Worm (Caenorhabditis elegans) whole organism, L4 larva: Measurements from ENCODE around the gene taf-7.1.

Experiments used
- F37D6.2 ChIP-seq: sonication (generic microtip); optimal IDR thresholded peaks from 2 replicates; lab custom pipeline; 2016; ENCODE audit warnings: mild to moderate bottlenecking, missing genetic modification characterization, missing compliant biosample characterization
- F44E2.7 ChIP-seq: fragments of 200-800 bp; sonication (Bioruptor generic); IDR thresholded peaks from 2 replicates; pipeline ENCODE4 v2.1.2; 2022; ENCODE audit warnings: missing genetic modification characterization, missing compliant biosample characterization
- T20F7.1 ChIP-seq: fragments of 200-800 bp; sonication (Bioruptor generic); optimal IDR thresholded peaks from 2 replicates; lab custom pipeline; 2018; ENCODE audit warnings: mild to moderate bottlenecking, missing genetic modification characterization, missing compliant biosample characterization
- T26A8.4 ChIP-seq: fragments of 200-800 bp; sonication (Bioruptor generic); IDR thresholded peaks from 2 replicates; pipeline ENCODE4 v1.3.6; 2022; ENCODE audit warnings: missing genetic modification characterization, missing compliant biosample characterization
- ZK337.2 ChIP-seq: fragments of 200-800 bp; sonication (Bioruptor generic); IDR thresholded peaks from 2 replicates; pipeline ENCODE4 v1.3.6; 2022; ENCODE audit warnings: missing genetic modification reagents, missing genetic modification characterization, missing compliant biosample characterization
- ZK546.5 ChIP-seq, 2 experiments: sonication (generic microtip); optimal IDR thresholded peaks; 2 replicates each; lab custom pipeline; 2017; ENCODE audit warnings: missing biosample characterization in 2 of 2, missing genetic modification characterization in 2 of 2
- aha-1 ChIP-seq: fragments of 150-350 bp; peaks from one replicate; lab custom pipeline; 2014; ENCODE audit warnings: missing biosample characterization, missing genetic modification characterization
- attf-4 ChIP-seq: sonication (generic microtip); optimal IDR thresholded peaks from 3 replicates; lab custom pipeline; 2017; ENCODE audit warnings: missing biosample characterization, missing genetic modification characterization
- ceh-20 ChIP-seq: fragments of 200-800 bp; sonication (Bioruptor generic); IDR thresholded peaks from 2 replicates; pipeline ENCODE4 v1.3.6; 2022; ENCODE audit warnings: missing genetic modification reagents, missing genetic modification characterization, missing compliant biosample characterization
- ceh-32 ChIP-seq: sonication (generic microtip); optimal IDR thresholded peaks from 2 replicates; lab custom pipeline; 2016; ENCODE audit warnings: mild to moderate bottlenecking, missing genetic modification characterization, missing compliant biosample characterization; ENCODE audit not compliant: poor library complexity
- ceh-44 ChIP-seq: fragments of 200-800 bp; sonication (Bioruptor generic); IDR thresholded peaks from 2 replicates; pipeline ENCODE4 v1.3.6; 2022; ENCODE audit warnings: missing genetic modification reagents, missing genetic modification characterization, missing compliant biosample characterization
- ces-1 ChIP-seq: fragments of 150-350 bp; sonication (generic microtip); optimal IDR thresholded peaks from 4 replicates; lab custom pipeline; 2014; ENCODE audit warnings: missing biosample characterization, missing genetic modification reagents, missing genetic modification characterization
- cey-2 ChIP-seq: sonication (generic microtip); optimal IDR thresholded peaks from 3 replicates; lab custom pipeline; 2017; ENCODE audit warnings: missing genetic modification characterization, mild to moderate bottlenecking, missing compliant biosample characterization, antibody characterized with exemption, borderline replicate concordance; ENCODE audit not compliant: insufficient read depth
- daf-16 ChIP-seq, 3 experiments: sonication (generic microtip); optimal IDR thresholded peaks; 2 replicates each; lab custom pipeline; 2016 to 2017; ENCODE audit warnings: missing genetic modification characterization in 3 of 3, missing genetic modification reagents in 3 of 3, mild to moderate bottlenecking in 2 of 3, missing compliant biosample characterization in 2 of 3, missing biosample characterization in 1 of 3, moderate library complexity in 1 of 3
- dmd-9 ChIP-seq: fragments of 200-800 bp; sonication (Bioruptor generic); IDR thresholded peaks from 2 replicates; pipeline ENCODE4 v1.3.6; 2022; ENCODE audit warnings: missing genetic modification reagents, missing genetic modification characterization, missing compliant biosample characterization
- egl-43 ChIP-seq: fragments of 200-800 bp; sonication (Bioruptor generic); IDR thresholded peaks from 2 replicates; pipeline ENCODE4 v1.3.6; 2022; ENCODE audit warnings: missing genetic modification reagents, missing genetic modification characterization, missing compliant biosample characterization
- hlh-11 ChIP-seq: fragments of 200-800 bp; sonication (Bioruptor generic); optimal IDR thresholded peaks from 2 replicates; lab custom pipeline; 2018; ENCODE audit warnings: mild to moderate bottlenecking, missing genetic modification characterization, missing compliant biosample characterization
- lim-7 ChIP-seq: fragments of 200-800 bp; sonication (Bioruptor generic); IDR thresholded peaks from 2 replicates; pipeline ENCODE4 v1.3.6; 2022; ENCODE audit warnings: missing genetic modification characterization, missing compliant biosample characterization
- lin-1 ChIP-seq: fragments of 200-800 bp; sonication (Bioruptor generic); IDR thresholded peaks from 2 replicates; pipeline ENCODE4 v1.3.6; 2022; ENCODE audit warnings: missing genetic modification reagents, missing genetic modification characterization, missing compliant biosample characterization
- lin-15B ChIP-seq: fragments of 150-350 bp; sonication (generic microtip); optimal IDR thresholded peaks from 3 replicates; lab custom pipeline; 2014; ENCODE audit warnings: missing biosample characterization, missing genetic modification characterization
- lin-38 ChIP-seq: fragments of 200-800 bp; sonication (Bioruptor generic); IDR thresholded peaks from 2 replicates; pipeline ENCODE4 v1.3.6; 2022; ENCODE audit warnings: missing genetic modification reagents, missing genetic modification characterization, missing compliant biosample characterization
- lsy-2 ChIP-seq, 2 experiments: fragments of 150-350 bp in 1 of 2; sonication (generic microtip) in 1 of 2; optimal IDR thresholded peaks; 2 replicates each; lab custom pipeline; 2014 to 2017; ENCODE audit warnings: missing biosample characterization in 2 of 2, missing genetic modification characterization in 2 of 2
- mxl-2 ChIP-seq: fragments of 200-800 bp; sonication (Bioruptor generic); conservative IDR thresholded peaks from 2 replicates; pipeline ENCODE4 v1.3.6; 2022; ENCODE audit warnings: missing genetic modification reagents, missing genetic modification characterization, missing compliant biosample characterization
- nhr-28 ChIP-seq: fragments of 150-350 bp; optimal IDR thresholded peaks from 2 replicates; lab custom pipeline; 2014; ENCODE audit warnings: missing biosample characterization, missing genetic modification characterization
- nhr-42 ChIP-seq: fragments of 200-800 bp; sonication (Bioruptor generic); IDR thresholded peaks from 2 replicates; pipeline ENCODE4 v1.3.6; 2022; ENCODE audit warnings: missing genetic modification characterization, missing compliant biosample characterization
- nhr-48 ChIP-seq: sonication (generic microtip); optimal IDR thresholded peaks from 2 replicates; lab custom pipeline; 2016; ENCODE audit warnings: mild to moderate bottlenecking, missing genetic modification characterization, missing compliant biosample characterization
- nhr-6 ChIP-seq: fragments of 150-350 bp; optimal IDR thresholded peaks from 2 replicates; lab custom pipeline; 2014; ENCODE audit warnings: missing biosample characterization, missing genetic modification characterization
- php-3 ChIP-seq: fragments of 200-800 bp; sonication (Bioruptor generic); IDR thresholded peaks from 2 replicates; pipeline ENCODE4 v1.3.6; 2022; ENCODE audit warnings: missing genetic modification reagents, missing genetic modification characterization, missing compliant biosample characterization
- rbr-2 ChIP-seq: sonication (generic microtip); optimal IDR thresholded peaks from 2 replicates; lab custom pipeline; 2016; ENCODE audit warnings: missing genotype, missing genetic modification characterization, missing compliant biosample characterization
- set-16 ChIP-seq: fragments of 200-800 bp; sonication (Bioruptor generic); IDR thresholded peaks from 2 replicates; pipeline ENCODE4 v1.3.6; 2022; ENCODE audit warnings: missing genetic modification reagents, missing genetic modification characterization, missing compliant biosample characterization
- skn-1 ChIP-seq: fragments of 150-350 bp; optimal IDR thresholded peaks from 2 replicates; lab custom pipeline; 2014; ENCODE audit warnings: missing biosample characterization, missing genetic modification characterization
- spr-1 ChIP-seq: sonication (generic microtip); optimal IDR thresholded peaks from 2 replicates; lab custom pipeline; 2016; ENCODE audit warnings: mild to moderate bottlenecking, missing genetic modification characterization, missing compliant biosample characterization
- spr-3 ChIP-seq: fragments of 200-800 bp; sonication (Bioruptor generic); optimal IDR thresholded peaks from 2 replicates; lab custom pipeline; 2018; ENCODE audit warnings: mild to moderate bottlenecking, missing genetic modification characterization, missing compliant biosample characterization
- tag-97 ChIP-seq: fragments of 200-800 bp; sonication (Bioruptor generic); IDR thresholded peaks from 2 replicates; pipeline ENCODE4 v1.3.6; 2022; ENCODE audit warnings: missing genetic modification characterization, missing compliant biosample characterization
- unc-62 ChIP-seq, 3 experiments: fragments of 150-350 bp in 1 of 3; sonication (generic microtip); optimal IDR thresholded peaks in 2 of 3; peaks in 1 of 3; 1 replicate in 1 of 3; 2 replicates in 2 of 3; lab custom pipeline; 2014 to 2017; ENCODE audit warnings: missing biosample characterization in 3 of 3, missing genetic modification characterization in 3 of 3, missing genetic modification reagents in 3 of 3, missing genotype in 1 of 3
- vab-7 ChIP-seq: fragments of 200-800 bp; sonication (Bioruptor generic); IDR thresholded peaks from 2 replicates; pipeline ENCODE4 v1.3.6; 2022; ENCODE audit warnings: missing genetic modification reagents, missing genetic modification characterization, missing compliant biosample characterization
- zfp-2 ChIP-seq: sonication (generic microtip); optimal IDR thresholded peaks from 2 replicates; lab custom pipeline; 2016; ENCODE audit warnings: mild to moderate bottlenecking, missing genetic modification characterization, missing compliant biosample characterization
- zfp-3 ChIP-seq: fragments of 200-800 bp; sonication (Bioruptor generic); conservative IDR thresholded peaks from 2 replicates; pipeline ENCODE4 v1.3.6; 2022; ENCODE audit warnings: missing genetic modification reagents, missing genetic modification characterization, missing compliant biosample characterization
- ztf-7 ChIP-seq: fragments of 150-350 bp; optimal IDR thresholded peaks from 2 replicates; lab custom pipeline; 2014; ENCODE audit warnings: missing biosample characterization, missing genetic modification characterization

Gene taf-7.1

DNA sequence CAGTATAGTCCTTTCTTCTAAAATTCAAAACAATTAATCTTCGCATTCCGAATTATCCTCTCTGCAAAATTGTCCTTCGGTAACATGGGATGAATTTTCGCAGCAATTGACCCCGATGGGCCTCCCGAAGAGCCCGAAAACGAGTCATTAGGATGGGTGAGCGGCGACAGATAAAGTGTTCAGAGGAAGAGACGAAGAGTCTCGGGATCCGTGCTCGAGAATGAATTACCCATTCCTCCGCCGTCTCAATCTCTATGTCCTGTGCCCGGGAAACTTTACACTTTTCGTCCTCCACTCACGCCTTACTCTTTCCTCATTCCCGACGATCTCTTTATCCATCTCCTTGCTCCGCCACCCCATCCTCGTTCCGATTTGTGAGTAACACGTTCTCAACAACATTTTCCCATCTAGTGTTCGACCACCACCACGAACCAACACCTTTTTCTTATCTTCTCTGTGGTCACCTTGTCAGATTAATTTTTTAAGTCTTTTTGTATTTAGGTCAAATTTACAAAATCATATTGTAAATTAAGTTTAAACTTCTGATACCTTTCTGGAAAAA is 16.0 kb downstream of the taf-7.1 start:
- no peak for TF ChIP-seq nhr-42 (GFP tag; lab: Robert Waterston, UW)
- no peak for TF ChIP-seq egl-43 (GFP tag; lab: Robert Waterston, UW)
- TF ChIP-seq vab-7 (GFP tag; lab: Robert Waterston, UW) = no peak
- no peak for TF ChIP-seq ZK546.5 (tag; optimal IDR thresholded peaks at IDR 0.05; lab: Kevin White, UChicago)
- TF ChIP-seq ceh-44 = no peak
- TF ChIP-seq ceh-20 (GFP tag; lab: Robert Waterston, UW) = no peak; the same call in 1 of the 2 replicates
- no peak for TF ChIP-seq F44E2.7 (GFP tag; lab: Robert Waterston, UW)
- no peak for TF ChIP-seq ztf-7 (tag; lab: Kevin White, UChicago)
- TF ChIP-seq lsy-2 (tag; optimal IDR thresholded peaks at IDR 0.05; lab: Kevin White, UChicago) = no peak
- peak; percentile 19 for TF ChIP-seq hlh-11 (tag; lab: Kevin White, UChicago)
- TF ChIP-seq rbr-2 (tag; lab: Kevin White, UChicago) = no peak
- TF ChIP-seq lin-38 (GFP tag; lab: Robert Waterston, UW) = no peak
- peak in 1 of 2 experiments; percentile 94 for TF ChIP-seq unc-62 (GFP tag; optimal IDR thresholded peaks at IDR 0.05 in 1 of 2; lab: Kevin White, UChicago)
- no peak for TF ChIP-seq unc-62 (tag; optimal IDR thresholded peaks at IDR 0.05; lab: Kevin White, UChicago)
- TF ChIP-seq skn-1 (tag; lab: Kevin White, UChicago) = no peak
- TF ChIP-seq lin-1 (GFP tag; lab: Robert Waterston, UW) = no peak
- no peak for TF ChIP-seq lim-7
- TF ChIP-seq aha-1 (tag; lab: Kevin White, UChicago) = peak; percentile 90
- no peak for TF ChIP-seq spr-1 (tag; lab: Kevin White, UChicago)
- TF ChIP-seq T20F7.1 = no peak
- TF ChIP-seq mxl-2 (GFP tag; lab: Robert Waterston, UW) = no peak
- TF ChIP-seq lin-15B (tag; lab: Kevin White, UChicago) = no peak

DNA sequence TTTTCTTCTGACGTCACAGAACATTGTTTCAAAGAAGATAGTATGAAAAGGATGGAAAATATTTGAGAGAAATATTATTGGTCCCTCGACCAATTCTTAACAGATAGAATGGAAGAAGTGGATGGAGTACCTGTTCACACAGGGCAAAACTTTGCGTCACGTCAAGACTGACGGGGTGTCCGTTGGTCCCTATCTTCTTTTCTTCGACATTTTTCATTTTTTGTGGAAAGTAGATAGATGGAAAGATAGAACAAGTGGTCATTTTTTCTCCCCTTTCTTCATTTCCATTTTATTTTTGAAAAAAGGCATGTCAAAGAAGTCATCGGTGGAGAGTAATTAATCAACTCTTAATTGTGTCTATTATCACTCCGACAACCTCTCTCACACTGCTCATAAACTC is 18.6 kb downstream of the taf-7.1 start:
- TF ChIP-seq ces-1 (no peak), nhr-48 (tag; lab: Kevin White, UChicago) (no peak), spr-3 (GFP tag; lab: Kevin White, UChicago) (no peak), zfp-2 (tag; lab: Kevin White, UChicago) (no peak), rbr-2 (tag; lab: Kevin White, UChicago) (no peak), daf-16 (GFP tag; optimal IDR thresholded peaks at IDR 0.05; lab: Kevin White, UChicago) (peak in 1 of 2 experiments; percentile 41), daf-16 (tag; optimal IDR thresholded peaks at IDR 0.05; lab: Kevin White, UChicago) (no peak)

DNA sequence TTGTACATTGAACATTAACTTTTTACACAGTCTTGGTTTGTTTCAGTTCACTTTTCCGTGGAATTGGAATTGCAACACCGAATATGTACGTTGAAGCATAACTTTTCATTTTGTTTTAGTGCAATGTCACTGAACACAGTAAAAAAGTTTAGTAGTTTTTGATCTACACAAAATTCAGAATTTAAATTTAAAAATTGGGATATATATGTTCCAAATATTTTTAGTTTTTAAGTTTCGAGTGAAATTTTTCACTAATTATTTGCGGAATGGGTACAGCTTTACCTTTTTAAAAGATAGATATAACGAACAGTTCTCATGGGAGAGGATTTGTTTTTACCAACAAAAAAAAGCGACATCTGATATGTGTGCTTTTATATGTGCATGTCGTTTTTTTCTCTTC is 20.5 kb downstream of the taf-7.1 start:
- no peak for TF ChIP-seq ZK337.2 (GFP tag; lab: Robert Waterston, UW)
- no peak for TF ChIP-seq attf-4 (tag; lab: Kevin White, UChicago)
- TF ChIP-seq spr-1 (tag; lab: Kevin White, UChicago) = no peak
- TF ChIP-seq ceh-32 (tag; lab: Kevin White, UChicago) = no peak
- TF ChIP-seq aha-1 (tag; lab: Kevin White, UChicago) = peak; percentile 92
- TF ChIP-seq nhr-28 (tag; lab: Kevin White, UChicago) = no peak
- TF ChIP-seq, all 104 proteins: peak for 1

DNA sequence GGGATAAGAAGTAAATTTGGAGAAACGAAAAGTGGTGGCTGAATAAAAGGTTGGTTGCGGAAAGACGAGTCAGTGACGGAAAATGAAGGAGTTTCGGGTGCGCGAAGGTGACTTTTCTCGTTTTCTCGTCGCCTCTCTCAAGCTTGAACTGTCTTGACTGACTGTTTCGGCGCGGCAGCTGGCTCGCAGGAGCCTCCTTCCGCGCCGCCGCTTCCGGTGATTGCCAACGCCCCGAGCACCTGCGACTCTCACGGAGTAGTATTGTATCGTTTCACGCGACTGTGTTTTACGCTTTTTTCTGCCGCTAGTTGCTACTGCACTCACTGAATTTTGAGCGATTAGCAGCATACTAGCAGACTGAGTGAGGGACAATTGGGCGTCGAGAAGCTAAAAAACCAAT is 22.6 kb downstream of the taf-7.1 start, which contains the start of gene C34E11.2:
Gene C34E11.2, minus strand, starts transcription at position 84 of the 400 bp plus-strand sequence.
- TF ChIP-seq T26A8.4 (GFP tag; lab: Robert Waterston, UW) = no peak
- peak; percentile 87 for TF ChIP-seq set-16 (GFP tag; lab: Robert Waterston, UW)
- TF ChIP-seq mxl-2 (GFP tag; lab: Robert Waterston, UW) = no peak
- TF ChIP-seq cey-2 (tag; lab: Kevin White, UChicago) = no peak
- TF ChIP-seq nhr-6 (tag; lab: Kevin White, UChicago) = no peak
- no peak for TF ChIP-seq zfp-3 (GFP tag; lab: Robert Waterston, UW)
- no peak for TF ChIP-seq F37D6.2 (tag; lab: Kevin White, UChicago)
- TF ChIP-seq ZK546.5 (tag; optimal IDR thresholded peaks at IDR 0.05; lab: Kevin White, UChicago) = no peak
- TF ChIP-seq egl-43 (GFP tag; lab: Robert Waterston, UW) = 0 out of 2 replicates have a peak, but pooled peaks have one; percentile 44
- no peak for TF ChIP-seq lin-1 (GFP tag; lab: Robert Waterston, UW)
- TF ChIP-seq dmd-9 (GFP tag; lab: Robert Waterston, UW) = no peak
- no peak for TF ChIP-seq spr-3 (GFP tag; lab: Kevin White, UChicago)
- no peak for TF ChIP-seq tag-97 (GFP tag; lab: Robert Waterston, UW)
- no peak for TF ChIP-seq attf-4 (tag; lab: Kevin White, UChicago)
- no peak for TF ChIP-seq php-3
